Worm (Caenorhabditis elegans): ENCODE data around the gene inx-9.

The inx-9 gene

DNA sequence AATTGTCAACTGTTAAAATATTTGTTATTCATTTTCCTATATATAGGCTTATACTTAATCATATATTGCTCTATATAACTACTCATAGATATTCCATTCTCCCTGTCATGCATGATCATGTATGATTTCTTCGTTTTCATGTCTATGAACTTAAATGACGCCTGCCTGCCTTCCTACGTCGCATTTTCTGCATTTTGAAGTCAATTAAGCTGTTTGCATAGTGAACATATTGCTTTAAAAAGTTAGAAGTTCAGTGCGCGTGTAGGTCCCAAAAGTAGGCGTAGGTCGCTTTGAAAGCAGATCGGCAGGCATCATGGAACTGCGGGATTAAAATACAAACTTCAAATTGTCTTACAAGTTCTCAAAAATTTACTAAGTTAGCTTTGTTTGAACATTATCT, 31.4 kb upstream of the inx-9 start:
- TF ChIP-seq nhr-237 (tag; optimal IDR thresholded peaks at IDR 0.05) (no peak), bed-3 (GFP tag; optimal IDR thresholded peaks at IDR 0.05) (no peak), ceh-43 (GFP tag; optimal IDR thresholded peaks at IDR 0.05) (no peak), elt-3 (tag; optimal IDR thresholded peaks at IDR 0.05) (no peak)

- TF ChIP-seq ceh-39 (tag; optimal IDR thresholded peaks at IDR 0.05) (no peak), blmp-1 (tag; optimal IDR thresholded peaks at IDR 0.05) (no peak), ceh-83 (GFP tag; optimal IDR thresholded peaks at IDR 0.05) (no peak), nhr-76 (tag; optimal IDR thresholded peaks at IDR 0.05) (no peak), nhr-2 (tag; optimal IDR thresholded peaks at IDR 0.05) (no peak), sptf-1 (tag; optimal IDR thresholded peaks at IDR 0.05) (no peak), bed-3 (GFP tag; optimal IDR thresholded peaks at IDR 0.05) (no peak), pha-4 (tag; optimal IDR thresholded peaks at IDR 0.05) (no peak), nhr-28 (tag; optimal IDR thresholded peaks at IDR 0.05) (no peak), elt-3 (tag; optimal IDR thresholded peaks at IDR 0.05) (no peak), ztf-11 (tag; optimal IDR thresholded peaks at IDR 0.05) (no peak), elt-1 (tag; optimal IDR thresholded peaks at IDR 0.05; ENCODE audit: borderline replicate concordance, insufficient read depth) (no peak), hlh-1 (tag; optimal IDR thresholded peaks at IDR 0.05) (no peak), nhr-12 (tag; optimal IDR thresholded peaks at IDR 0.05) (no peak), unc-62 (GFP tag; optimal IDR thresholded peaks at IDR 0.05) (no peak), unc-39 (tag; optimal IDR thresholded peaks at IDR 0.05) (no peak), ceh-43 (GFP tag; optimal IDR thresholded peaks at IDR 0.05) (no peak), sem-2 (GFP tag; optimal IDR thresholded peaks at IDR 0.05) (no peak), lin-32 (GFP tag; optimal IDR thresholded peaks at IDR 0.05) (no peak)
Measured at ce11 chrIV:11645354-11645753, 30.8 kb upstream of the inx-9 start.

DNA sequence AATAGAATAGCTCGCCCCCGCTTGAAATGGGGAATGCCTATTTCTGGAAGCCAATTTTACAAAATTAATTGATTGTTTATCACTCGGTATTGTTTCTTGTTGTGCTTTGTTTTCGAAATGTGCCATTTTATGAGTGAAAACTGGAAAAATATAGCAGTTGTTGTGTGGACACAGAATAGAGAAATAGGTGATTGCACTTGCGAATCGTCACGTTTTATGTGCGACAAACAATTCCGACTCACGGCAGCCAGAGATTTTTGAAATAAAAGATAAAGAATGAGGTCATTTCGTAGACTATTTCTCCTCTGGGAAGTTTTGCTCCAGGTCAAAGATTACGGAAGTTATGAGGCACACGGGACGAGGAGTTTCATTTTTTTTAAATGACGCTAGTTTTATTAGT, 29.2 kb upstream of the inx-9 start:
- TF ChIP-seq ces-1 (GFP tag; optimal IDR thresholded peaks at IDR 0.05) (no peak), sem-2 (GFP tag; optimal IDR thresholded peaks at IDR 0.05) (no peak), hlh-1 (tag; optimal IDR thresholded peaks at IDR 0.05) (peak; percentile 17)

- TF ChIP-seq hlh-1 (tag; optimal IDR thresholded peaks at IDR 0.05) (peak; percentile 15), pha-4 (tag; optimal IDR thresholded peaks at IDR 0.05) (no peak)
Measured at ce11 chrIV:11649031-11649430, 27.1 kb upstream of the inx-9 start, which contains the start of gene ZK809.8. Gene ZK809.8 (minus strand): TSS chrIV:11649064.

- no peak for TF ChIP-seq elt-3 (tag; optimal IDR thresholded peaks at IDR 0.05)
- TF ChIP-seq nhr-76 (tag; optimal IDR thresholded peaks at IDR 0.05), result no peak
- TF ChIP-seq nhr-28 (tag; optimal IDR thresholded peaks at IDR 0.05), result no peak
Measured at ce11 chrIV:11650344-11650743, 25.8 kb upstream of the inx-9 start.

DNA sequence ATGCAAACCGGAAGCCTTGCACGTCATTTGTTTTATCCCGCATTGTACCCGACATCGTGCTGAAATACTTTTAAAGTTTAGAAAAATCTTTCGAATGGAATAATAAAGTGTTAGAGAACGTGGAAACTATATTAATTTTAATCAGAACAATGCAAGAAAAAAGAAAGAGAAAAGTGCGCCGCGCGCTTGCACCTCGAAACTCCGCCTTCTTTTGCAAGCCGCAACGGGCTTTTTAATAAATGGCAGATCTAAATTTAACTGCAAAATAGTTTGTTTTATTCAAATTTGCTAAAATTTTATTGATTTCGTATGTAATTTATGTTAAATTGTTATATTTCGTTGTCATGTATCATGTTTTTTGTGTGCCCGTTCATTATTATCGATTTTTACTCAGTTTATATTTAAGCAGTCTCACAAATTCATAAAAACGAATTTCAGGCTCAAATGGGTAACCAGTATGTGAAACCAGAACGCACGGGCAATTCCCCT, 24.1 kb upstream of the inx-9 start, which contains the start of the genes acl-3 and ndub-6:
acl-3 (minus strand) TSS at position 59 of the 489 bp plus-strand sequence.
ndub-6 (plus strand) TSS at position 439 of the 489 bp plus-strand sequence.
- TF ChIP-seq drap-1 (GFP tag; optimal IDR thresholded peaks at IDR 0.05) (no peak), elt-1 (tag; optimal IDR thresholded peaks at IDR 0.05; ENCODE audit: borderline replicate concordance, insufficient read depth) (no peak), mls-2 (tag; optimal IDR thresholded peaks at IDR 0.05) (no peak), bed-3 (GFP tag; optimal IDR thresholded peaks at IDR 0.05) (no peak), lin-13 (tag; optimal IDR thresholded peaks at IDR 0.05) (no peak), elt-3 (tag; optimal IDR thresholded peaks at IDR 0.05) (no peak), pha-4 (tag; optimal IDR thresholded peaks at IDR 0.05) (no peak), ceh-39 (tag; optimal IDR thresholded peaks at IDR 0.05) (no peak), nhr-2 (tag; optimal IDR thresholded peaks at IDR 0.05) (no peak), nhr-237 (tag; optimal IDR thresholded peaks at IDR 0.05) (no peak), mab-5 (tag; optimal IDR thresholded peaks at IDR 0.05) (no peak), mep-1 (tag; optimal IDR thresholded peaks at IDR 0.05) (no peak), nhr-12 (tag; optimal IDR thresholded peaks at IDR 0.05) (no peak), ztf-11 (tag; optimal IDR thresholded peaks at IDR 0.05) (no peak), nhr-76 (tag; optimal IDR thresholded peaks at IDR 0.05) (no peak), ceh-43 (GFP tag; optimal IDR thresholded peaks at IDR 0.05) (no peak), lsy-2 (tag; optimal IDR thresholded peaks at IDR 0.05) (no peak), ces-1 (GFP tag; optimal IDR thresholded peaks at IDR 0.05) (no peak), nhr-28 (tag; optimal IDR thresholded peaks at IDR 0.05) (no peak)

DNA sequence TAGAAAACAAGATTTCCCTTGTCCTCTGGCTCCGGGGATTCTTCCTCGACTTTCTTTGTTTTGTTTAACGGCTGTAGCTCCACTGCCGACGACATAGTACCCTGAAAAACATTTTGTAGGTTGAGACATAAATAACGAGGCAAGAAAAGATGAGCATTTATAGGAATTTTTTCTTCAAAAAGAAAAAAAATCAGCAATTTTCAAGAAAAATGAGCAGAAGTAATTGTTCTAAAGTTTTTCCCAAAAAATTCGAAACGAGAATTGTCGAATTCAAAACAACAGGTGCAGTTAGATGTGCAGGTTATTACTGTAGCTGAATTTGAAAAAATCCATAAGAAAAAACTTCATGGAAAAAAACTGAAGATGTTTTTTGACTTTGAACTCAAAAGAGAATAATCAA, 20.8 kb upstream of the inx-9 start, which contains the start of gene ent-1:
ent-1 (minus strand) TSS at position 101 of the 400 bp plus-strand sequence.
- TF ChIP-seq lin-13 (tag; optimal IDR thresholded peaks at IDR 0.05) (no peak), ztf-11 (tag; optimal IDR thresholded peaks at IDR 0.05) (no peak), unc-120 (tag; optimal IDR thresholded peaks at IDR 0.05; ENCODE audit: poor library complexity, severe bottlenecking) (no peak), ceh-83 (GFP tag; optimal IDR thresholded peaks at IDR 0.05) (no peak), nhr-2 (tag; optimal IDR thresholded peaks at IDR 0.05) (no peak), blmp-1 (tag; optimal IDR thresholded peaks at IDR 0.05) (no peak), lsy-2 (tag; optimal IDR thresholded peaks at IDR 0.05) (no peak), elt-3 (tag; optimal IDR thresholded peaks at IDR 0.05) (no peak)
